Worm (Caenorhabditis elegans) whole organism, L3 larva: ENCODE measurements around the gene C17B7.14.

Experiments
- ZK546.5 ChIP-seq: sonication (generic microtip); optimal IDR thresholded peaks from 2 replicates; lab custom pipeline; 2017; ENCODE audit warnings: missing biosample characterization, missing genetic modification characterization
- ceh-16 ChIP-seq: sonication (generic microtip); optimal IDR thresholded peaks from 2 replicates; lab custom pipeline; 2017; ENCODE audit warnings: missing biosample characterization, missing genetic modification characterization
- ceh-28 ChIP-seq: fragments of 150-350 bp; optimal IDR thresholded peaks from 2 replicates; lab custom pipeline; 2014; ENCODE audit warnings: missing biosample characterization, missing genetic modification reagents, missing genetic modification characterization
- ceh-9 ChIP-seq: sonication (generic microtip); optimal IDR thresholded peaks from 2 replicates; lab custom pipeline; 2018; ENCODE audit warnings: missing biosample characterization, missing genetic modification characterization
- daf-12 ChIP-seq: fragments of 150-350 bp; optimal IDR thresholded peaks from 2 replicates; lab custom pipeline; 2014; ENCODE audit warnings: missing biosample characterization, missing genetic modification reagents, missing genetic modification characterization
- egl-27 ChIP-seq: sonication (generic microtip); optimal IDR thresholded peaks from 4 replicates; lab custom pipeline; 2017; ENCODE audit warnings: missing biosample characterization, missing genetic modification reagents, missing genetic modification characterization
- egl-5 ChIP-seq: fragments of 150-350 bp; optimal IDR thresholded peaks from 2 replicates; lab custom pipeline; 2017; ENCODE audit warnings: missing biosample characterization, missing genetic modification reagents, missing genetic modification characterization, inconsistent platforms
- elt-1 ChIP-seq: fragments of 150-350 bp; optimal IDR thresholded peaks from 2 replicates; lab custom pipeline; 2014; ENCODE audit warnings: missing biosample characterization, missing genetic modification characterization
- elt-2 ChIP-seq: sonication (generic microtip); optimal IDR thresholded peaks from 2 replicates; lab custom pipeline; 2016; ENCODE audit warnings: missing genetic modification reagents, mild to moderate bottlenecking, missing genetic modification characterization, missing compliant biosample characterization
- elt-3 ChIP-seq, 3 experiments: fragments of 150-350 bp in 1 of 3; sonication (generic microtip) in 2 of 3; optimal IDR thresholded peaks; 2 replicates in 2 of 3; 4 replicates in 1 of 3; lab custom pipeline; 2014 to 2017; ENCODE audit warnings: missing biosample characterization in 3 of 3, missing genetic modification characterization in 3 of 3
- eor-1 ChIP-seq, 2 experiments: fragments of 150-350 bp; optimal IDR thresholded peaks; 2 replicates each; lab custom pipeline; 2014 to 2018; ENCODE audit warnings: missing biosample characterization in 2 of 2, missing genetic modification characterization in 2 of 2
- fkh-10 ChIP-seq: sonication (generic microtip); optimal IDR thresholded peaks from 2 replicates; lab custom pipeline; 2017; ENCODE audit warnings: missing biosample characterization, missing genetic modification reagents, missing genetic modification characterization
- fos-1 ChIP-seq: fragments of 150-350 bp; optimal IDR thresholded peaks from 2 replicates; lab custom pipeline; 2014; ENCODE audit warnings: missing biosample characterization, missing genetic modification characterization
- hmg-11 ChIP-seq: sonication (generic microtip); optimal IDR thresholded peaks from 2 replicates; lab custom pipeline; 2016; ENCODE audit warnings: missing genetic modification characterization, missing compliant biosample characterization
- jun-1 ChIP-seq: fragments of 150-350 bp; optimal IDR thresholded peaks from 2 replicates; lab custom pipeline; 2014; ENCODE audit warnings: missing biosample characterization, missing genetic modification reagents, missing genetic modification characterization
- lin-39 ChIP-seq: fragments of 150-350 bp; optimal IDR thresholded peaks from 2 replicates; lab custom pipeline; 2018; ENCODE audit warnings: missing biosample characterization, missing genetic modification reagents, missing genetic modification characterization
- lsy-12 ChIP-seq: sonication (generic microtip); optimal IDR thresholded peaks from 2 replicates; lab custom pipeline; 2016; ENCODE audit warnings: mild to moderate bottlenecking, missing genetic modification characterization, missing compliant biosample characterization
- mdl-1 ChIP-seq: fragments of 150-350 bp; optimal IDR thresholded peaks from 2 replicates; lab custom pipeline; 2014; ENCODE audit warnings: missing biosample characterization, missing genetic modification characterization
- mml-1 ChIP-seq: fragments of 150-350 bp; sonication (generic microtip); optimal IDR thresholded peaks from 3 replicates; lab custom pipeline; 2014; ENCODE audit warnings: missing biosample characterization, missing genetic modification characterization
- nfya-1 ChIP-seq: sonication (generic microtip); optimal IDR thresholded peaks from 2 replicates; lab custom pipeline; 2017; ENCODE audit warnings: missing genetic modification characterization, mild to moderate bottlenecking, missing compliant biosample characterization, antibody characterized with exemption, moderate library complexity; ENCODE audit not compliant: insufficient read depth
- nhr-11 ChIP-seq: fragments of 150-350 bp; optimal IDR thresholded peaks from 2 replicates; lab custom pipeline; 2014; ENCODE audit warnings: missing biosample characterization, missing genetic modification characterization
- nhr-12 ChIP-seq: fragments of 150-350 bp; optimal IDR thresholded peaks from 2 replicates; lab custom pipeline; 2014; ENCODE audit warnings: missing biosample characterization, missing genetic modification characterization
- nhr-23 ChIP-seq: fragments of 150-350 bp; optimal IDR thresholded peaks from 2 replicates; lab custom pipeline; 2014; ENCODE audit warnings: missing biosample characterization, missing genetic modification reagents, missing genetic modification characterization
- nhr-237 ChIP-seq: fragments of 150-350 bp; optimal IDR thresholded peaks from 2 replicates; lab custom pipeline; 2014; ENCODE audit warnings: missing biosample characterization, missing genetic modification characterization
- nhr-25 ChIP-seq: sonication (generic microtip); optimal IDR thresholded peaks from 2 replicates; lab custom pipeline; 2017; ENCODE audit warnings: missing biosample characterization, missing genetic modification characterization
- nhr-28 ChIP-seq: fragments of 150-350 bp; optimal IDR thresholded peaks from 2 replicates; lab custom pipeline; 2014; ENCODE audit warnings: missing biosample characterization, missing genetic modification characterization
- nhr-67 ChIP-seq: fragments of 150-350 bp; optimal IDR thresholded peaks from 2 replicates; lab custom pipeline; 2014; ENCODE audit warnings: missing biosample characterization, missing genetic modification characterization
- nhr-77 ChIP-seq: fragments of 150-350 bp; optimal IDR thresholded peaks from 2 replicates; lab custom pipeline; 2014; ENCODE audit warnings: missing biosample characterization, missing genetic modification characterization
- pha-4 ChIP-seq: fragments of 150-350 bp; optimal IDR thresholded peaks from 2 replicates; lab custom pipeline; 2014; ENCODE audit warnings: missing biosample characterization, missing genetic modification reagents, missing genetic modification characterization
- pqm-1 ChIP-seq: fragments of 150-350 bp; optimal IDR thresholded peaks from 2 replicates; lab custom pipeline; 2017; ENCODE audit warnings: missing biosample characterization, missing genetic modification characterization, inconsistent platforms
- sea-2 ChIP-seq: fragments of 150-350 bp; sonication (generic microtip); optimal IDR thresholded peaks from 4 replicates; lab custom pipeline; 2014; ENCODE audit warnings: missing biosample characterization, missing genetic modification reagents, missing genetic modification characterization
- skn-1 ChIP-seq: fragments of 150-350 bp; optimal IDR thresholded peaks from 2 replicates; lab custom pipeline; 2014; ENCODE audit warnings: missing biosample characterization, missing genetic modification characterization
- snpc-4 ChIP-seq: fragments of 150-350 bp; optimal IDR thresholded peaks from 2 replicates; lab custom pipeline; 2014; ENCODE audit warnings: missing biosample characterization, missing genetic modification characterization
- tbx-2 ChIP-seq: sonication (generic microtip); optimal IDR thresholded peaks from 2 replicates; lab custom pipeline; 2016; ENCODE audit warnings: mild to moderate bottlenecking, missing genetic modification characterization, missing compliant biosample characterization
- unc-39 ChIP-seq: sonication (generic microtip); optimal IDR thresholded peaks from 4 replicates; lab custom pipeline; 2017; ENCODE audit warnings: missing biosample characterization, missing genetic modification characterization
- ztf-4 ChIP-seq: fragments of 150-350 bp; optimal IDR thresholded peaks from 2 replicates; lab custom pipeline; 2014; ENCODE audit warnings: missing biosample characterization, missing genetic modification characterization

Gene C17B7.14

DNA sequence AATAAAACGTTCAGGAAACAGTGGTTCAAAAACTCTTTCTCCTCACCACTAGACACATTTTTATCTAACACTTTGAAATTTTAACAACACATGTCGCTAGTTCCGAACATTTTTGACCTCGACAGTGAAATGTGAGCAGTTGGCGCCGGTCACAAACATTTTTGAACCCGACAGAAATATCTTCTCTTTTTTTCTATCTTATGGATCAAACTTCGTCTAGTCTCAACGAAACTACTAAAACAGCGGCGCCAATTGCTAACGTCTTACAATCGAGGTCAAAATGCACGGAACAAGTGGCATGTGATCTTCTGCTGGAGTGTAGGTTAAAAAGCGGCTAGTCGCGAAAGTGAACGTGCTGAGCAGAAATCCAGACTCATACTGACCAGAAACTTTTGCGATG, 23.7 kb upstream of the C17B7.14 start:
- TF ChIP-seq nhr-77 = no peak
- TF ChIP-seq ZK546.5 = no peak
- TF ChIP-seq fos-1 (tag; lab: Kevin White, UChicago) = no peak
- TF ChIP-seq ztf-4 (tag; lab: Kevin White, UChicago) = no peak
- TF ChIP-seq nhr-12 = no peak
- no peak for TF ChIP-seq elt-1 (tag; lab: Kevin White, UChicago)
- no peak for TF ChIP-seq lsy-12 (tag; lab: Kevin White, UChicago)
- TF ChIP-seq daf-12 (tag; lab: Kevin White, UChicago) = no peak

DNA sequence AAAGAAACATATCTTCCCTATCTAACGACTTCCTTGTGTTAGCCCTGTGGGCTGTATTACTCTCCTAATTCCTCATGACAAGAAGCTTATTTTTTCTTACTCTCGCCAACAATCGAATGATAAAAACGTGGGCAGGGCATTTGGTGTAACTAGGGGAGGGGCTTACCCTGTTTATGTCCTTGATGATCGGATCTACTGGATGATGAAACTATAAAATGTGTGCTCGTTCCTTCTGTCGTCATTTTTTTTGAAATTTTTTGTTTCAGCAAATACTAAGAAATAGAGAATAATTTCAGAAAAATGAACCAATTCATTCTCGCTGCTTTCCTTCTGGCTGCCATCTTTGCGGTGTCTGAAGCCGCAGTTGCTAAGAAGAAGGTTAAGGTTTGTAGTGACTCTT, 22.2 kb upstream of the C17B7.14 start, which contains the start of gene C17B7.3:
TSS of gene C17B7.3 (plus strand) at position 301 of the 400 bp plus-strand sequence.
- no peak for TF ChIP-seq egl-5
- no peak for TF ChIP-seq jun-1
- TF ChIP-seq pha-4 (tag; lab: Kevin White, UChicago) = no peak
- TF ChIP-seq lsy-12 (tag; lab: Kevin White, UChicago) = no peak
- no peak for TF ChIP-seq tbx-2 (tag; lab: Kevin White, UChicago)
- TF ChIP-seq nfya-1 = no peak
- no peak for TF ChIP-seq snpc-4 (tag; lab: Kevin White, UChicago)
- no peak for TF ChIP-seq fos-1 (tag; lab: Kevin White, UChicago)
- TF ChIP-seq mdl-1 = no peak
- no peak for TF ChIP-seq ceh-16 (tag; lab: Kevin White, UChicago)
- TF ChIP-seq ceh-28 (tag; lab: Kevin White, UChicago) = no peak
- no peak for TF ChIP-seq skn-1 (tag; lab: Kevin White, UChicago)
- no peak for TF ChIP-seq ztf-4 (tag; lab: Kevin White, UChicago)
- no peak for TF ChIP-seq nhr-28 (tag; lab: Kevin White, UChicago)
- TF ChIP-seq fkh-10 (GFP tag; lab: Kevin White, UChicago) = no peak
- TF ChIP-seq elt-3 (tag; optimal IDR thresholded peaks at IDR 0.05; lab: Kevin White, UChicago) = no peak

DNA sequence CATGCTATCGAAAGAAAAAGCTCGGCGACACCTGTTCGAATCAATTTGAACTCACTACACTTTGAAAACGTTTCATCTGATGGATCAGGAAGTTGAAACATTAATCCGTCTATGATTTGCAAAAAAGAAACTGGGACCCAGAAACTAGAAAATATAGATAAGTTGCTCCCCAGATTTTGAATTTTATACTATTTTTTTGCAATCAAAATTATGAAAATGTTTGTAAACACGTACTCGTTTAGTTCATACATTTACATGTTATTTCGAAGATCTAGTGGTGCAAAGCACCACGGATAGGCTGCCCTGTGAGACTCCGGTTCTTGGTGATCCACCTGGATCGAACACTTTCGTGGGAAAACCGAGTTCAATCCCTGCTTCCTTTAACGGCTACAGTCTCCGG, 21.6 kb upstream of the C17B7.14 start, which contains the start of gene C17B7.10:
TSS of gene C17B7.10 (minus strand) at position 101 of the 400 bp plus-strand sequence.
- no peak for TF ChIP-seq fos-1 (tag; lab: Kevin White, UChicago)
- TF ChIP-seq nhr-237 = no peak
- TF ChIP-seq nhr-12 = no peak
- TF ChIP-seq egl-27 (tag; lab: Kevin White, UChicago) = no peak
- TF ChIP-seq egl-5 = no peak
- no peak for TF ChIP-seq eor-1 (tag; optimal IDR thresholded peaks at IDR 0.05; lab: Kevin White, UChicago)
- TF ChIP-seq ZK546.5 = no peak
- TF ChIP-seq jun-1 = no peak
- no peak for TF ChIP-seq ceh-16 (tag; lab: Kevin White, UChicago)
- no peak for TF ChIP-seq ceh-9 (tag; lab: Kevin White, UChicago)
- TF ChIP-seq nhr-11 (tag; lab: Kevin White, UChicago) = no peak
- TF ChIP-seq elt-3 (tag; optimal IDR thresholded peaks at IDR 0.05; lab: Kevin White, UChicago) = no peak
- no peak for TF ChIP-seq unc-39
- no peak for TF ChIP-seq nhr-25
- no peak for TF ChIP-seq sea-2 (GFP tag; lab: Kevin White, UChicago)
- TF ChIP-seq elt-2 (tag; lab: Kevin White, UChicago) = no peak
- no peak for TF ChIP-seq ztf-4 (tag; lab: Kevin White, UChicago)
- no peak for TF ChIP-seq nhr-23 (tag; lab: Kevin White, UChicago)

DNA sequence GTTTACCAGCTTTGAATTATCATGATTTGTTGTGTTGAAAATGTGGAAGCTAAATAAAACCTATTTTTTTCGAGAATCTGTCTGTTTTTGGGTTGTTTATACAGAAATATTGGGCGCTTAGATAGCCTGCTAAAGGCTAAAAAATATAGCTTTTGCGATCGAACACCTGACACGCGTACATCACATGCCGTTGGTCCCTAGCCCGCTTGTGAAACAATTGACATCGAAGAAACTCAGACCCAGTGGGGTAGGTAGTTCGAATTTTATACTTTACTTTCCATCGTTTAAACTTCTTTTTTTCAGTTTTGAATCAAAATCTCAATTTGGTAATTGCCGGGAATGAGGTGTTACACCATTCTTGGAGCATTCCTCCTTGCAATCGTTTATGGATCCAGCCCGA, 18.7 kb upstream of the C17B7.14 start, which contains the start of gene C17B7.4:
TSS of gene C17B7.4 (plus strand) at position 301 of the 400 bp plus-strand sequence.
- TF ChIP-seq elt-3 (tag; optimal IDR thresholded peaks at IDR 0.05; lab: Kevin White, UChicago) (no peak), tbx-2 (tag; lab: Kevin White, UChicago) (no peak), nhr-67 (no peak), mml-1 (no peak), hmg-11 (no peak), ZK546.5 (no peak), unc-39 (no peak), lin-39 (tag; lab: Kevin White, UChicago) (no peak), nhr-77 (no peak), daf-12 (tag; lab: Kevin White, UChicago) (no peak), eor-1 (tag; optimal IDR thresholded peaks at IDR 0.05; lab: Kevin White, UChicago) (no peak), egl-5 (no peak), pqm-1 (no peak), lsy-12 (tag; lab: Kevin White, UChicago) (no peak), elt-1 (tag; lab: Kevin White, UChicago) (no peak)
